Worm (Caenorhabditis elegans): ENCODE data around the gene K02G10.5.

ce11 chrX:4647104-4647503 is 43.9 kb downstream of the K02G10.5 start, which contains the start of gene C46C11.4:
- TF ChIP-seq lin-13 (GFP tag; optimal IDR thresholded peaks at IDR 0.05) (no peak), ceh-82 (tag; optimal IDR thresholded peaks at IDR 0.05) (no peak), nhr-77 (tag; optimal IDR thresholded peaks at IDR 0.05) (no peak)

Data from whole organism, L1 larva.